Worm (Caenorhabditis elegans) whole organism, late embryonic: ENCODE results near the gene F01F1.14.

Source experiments
- ama-1 ChIP-seq: fragments of 150-350 bp; optimal IDR thresholded peaks from 2 replicates; lab custom pipeline; 2014
- ceh-24 ChIP-seq: sonication (generic microtip); optimal IDR thresholded peaks from 2 replicates; lab custom pipeline; 2016; ENCODE audit warnings: mild to moderate bottlenecking, missing genetic modification characterization, missing compliant biosample characterization
- ceh-31 ChIP-seq: sonication (generic microtip); optimal IDR thresholded peaks from 2 replicates; lab custom pipeline; 2016; ENCODE audit warnings: missing genetic modification characterization, missing compliant biosample characterization
- ceh-9 ChIP-seq: sonication (generic microtip); optimal IDR thresholded peaks from 2 replicates; lab custom pipeline; 2016; ENCODE audit warnings: mild to moderate bottlenecking, missing genetic modification characterization, inconsistent platforms, missing compliant biosample characterization
- fax-1 ChIP-seq: sonication (generic microtip); optimal IDR thresholded peaks from 2 replicates; lab custom pipeline; 2016; ENCODE audit warnings: missing genotype, missing genetic modification characterization, missing compliant biosample characterization
- fkh-10 ChIP-seq: fragments of 150-350 bp; optimal IDR thresholded peaks from 2 replicates; lab custom pipeline; 2014; ENCODE audit warnings: missing biosample characterization, missing genetic modification reagents, missing genetic modification characterization
- lin-11 ChIP-seq: fragments of 200-800 bp; sonication (Bioruptor generic); optimal IDR thresholded peaks from 2 replicates; lab custom pipeline; 2018; ENCODE audit warnings: mild to moderate bottlenecking, missing genetic modification characterization, missing compliant biosample characterization
- nfya-1 ChIP-seq: sonication (generic microtip); optimal IDR thresholded peaks from 2 replicates; lab custom pipeline; 2017; ENCODE audit warnings: missing genetic modification characterization, mild to moderate bottlenecking, missing compliant biosample characterization, antibody characterized with exemption, moderate library complexity
- pha-4 ChIP-seq: fragments of 150-350 bp; optimal IDR thresholded peaks from 2 replicates; lab custom pipeline; 2018; ENCODE audit warnings: missing biosample characterization, missing genetic modification reagents, missing genetic modification characterization
- pqm-1 ChIP-seq: sonication (generic microtip); optimal IDR thresholded peaks from 2 replicates; lab custom pipeline; 2016; ENCODE audit warnings: missing genetic modification characterization, missing compliant biosample characterization
- rnt-1 ChIP-seq: sonication (generic microtip); optimal IDR thresholded peaks from 2 replicates; lab custom pipeline; 2016; ENCODE audit warnings: missing genetic modification characterization, missing compliant biosample characterization
- unc-86 ChIP-seq: sonication (generic microtip); optimal IDR thresholded peaks from 2 replicates; lab custom pipeline; 2016; ENCODE audit warnings: missing genetic modification characterization, missing compliant biosample characterization
- zip-5 ChIP-seq: sonication (generic microtip); optimal IDR thresholded peaks from 2 replicates; lab custom pipeline; 2016; ENCODE audit warnings: missing genetic modification characterization, missing compliant biosample characterization

DNA sequence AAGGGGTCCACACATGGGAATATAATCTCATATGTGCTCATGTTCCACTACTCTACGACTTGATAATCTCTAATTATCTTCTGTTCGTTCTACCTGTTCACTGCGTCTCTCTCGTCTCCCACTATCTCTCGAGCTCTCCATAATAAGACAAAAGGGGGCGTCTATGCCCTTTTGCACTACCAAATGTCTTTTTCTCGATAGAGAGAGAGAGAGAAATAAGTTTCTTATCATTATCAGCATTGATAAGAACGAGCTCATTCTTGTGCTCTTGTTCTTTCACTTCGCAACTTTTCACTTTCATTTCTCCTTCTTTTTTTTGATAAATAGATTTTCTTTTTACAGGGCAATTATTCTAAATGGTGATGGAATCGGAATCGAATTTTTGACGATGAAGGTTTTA lies 33.2 kb upstream of the F01F1.14 start:
- TF ChIP-seq nfya-1 (tag; lab: Kevin White, UChicago), result no peak
- no peak for TF ChIP-seq ceh-9 (tag; lab: Kevin White, UChicago)
- TF ChIP-seq rnt-1, result no peak
- TF ChIP-seq ama-1, result no peak
- no peak for TF ChIP-seq ceh-24
- TF ChIP-seq ceh-31 (tag; lab: Kevin White, UChicago), result no peak
- TF ChIP-seq pha-4, result no peak
- TF ChIP-seq fkh-10 (GFP tag; lab: Kevin White, UChicago), result no peak
- TF ChIP-seq zip-5 (tag; lab: Kevin White, UChicago), result no peak
- TF ChIP-seq pqm-1 (tag; lab: Kevin White, UChicago), result no peak
- TF ChIP-seq unc-86 (tag; lab: Kevin White, UChicago), result no peak
- TF ChIP-seq fax-1 (tag; lab: Kevin White, UChicago), result no peak
- TF ChIP-seq lin-11, result no peak
